Worm (Caenorhabditis elegans): Measurements from ENCODE around the gene W08F4.3.
A peak's percentile ranks its signal among the peaks of the same experiment; 100 is the strongest.

ce11 chrII:622478-622877, 42.1 kb downstream of the W08F4.3 start:
- TF ChIP-seq pqm-1 (tag; optimal IDR thresholded peaks at IDR 0.05) (no peak), pha-4 (tag; optimal IDR thresholded peaks at IDR 0.05) (peak; percentile 60), mdl-1 (tag; optimal IDR thresholded peaks at IDR 0.05) (no peak), snpc-4 (tag; optimal IDR thresholded peaks at IDR 0.05) (no peak), ama-1 (optimal IDR thresholded peaks at IDR 0.05) (no peak), elt-1 (tag; optimal IDR thresholded peaks at IDR 0.05) (no peak)

Measured in whole organism, L3 larva.